Fruit fly (Drosophila melanogaster): Measurements from ENCODE around the gene lectin-33A.

lectin-33A gene

DNA sequence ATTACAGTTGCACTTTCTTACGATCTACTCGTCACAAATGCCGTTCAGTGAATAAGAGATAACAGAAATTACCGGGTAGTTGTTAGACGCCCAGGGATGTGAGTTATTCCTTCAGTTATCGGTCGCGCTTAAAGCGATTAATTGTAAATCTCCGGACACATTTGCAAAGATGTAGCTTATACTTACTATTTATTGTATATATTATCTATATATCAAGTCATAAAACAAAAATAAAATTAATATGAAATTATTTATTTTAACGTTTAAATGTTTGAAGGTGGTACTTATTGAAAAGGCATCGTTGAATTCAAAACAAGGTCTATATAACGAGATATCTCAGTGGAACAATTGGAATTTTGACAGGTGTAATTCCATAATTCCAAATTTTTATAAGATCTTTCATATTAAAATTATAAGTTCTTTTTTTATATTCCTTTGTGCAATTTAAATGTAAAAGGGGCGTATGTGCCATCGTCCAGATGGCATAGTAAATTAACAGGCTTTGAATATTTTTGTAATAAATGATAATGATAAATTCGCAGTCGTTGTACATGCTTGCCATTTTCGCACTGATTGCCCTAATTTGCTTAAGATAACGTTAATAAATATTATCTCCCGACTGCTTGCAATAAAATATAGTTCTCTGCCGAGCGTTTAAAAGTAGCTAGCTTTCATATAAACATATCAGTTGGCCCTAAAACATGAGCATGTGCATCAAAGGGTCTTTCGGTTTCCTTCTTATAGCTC lies at the start of gene lectin-33A, which contains the start of gene aub:
Gene lectin-33A (plus strand): TSS at position 697 of the 747 bp plus-strand sequence.
Gene aub (minus strand): TSS at position 101 of the 747 bp plus-strand sequence.
- TF ChIP-seq dmrt93B (GFP tag; optimal IDR thresholded peaks at IDR 0.05) = no peak
- TF ChIP-seq Hnf4 (GFP tag; optimal IDR thresholded peaks at IDR 0.05) = no peak
- TF ChIP-seq Vsx2 (GFP tag; optimal IDR thresholded peaks at IDR 0.05; ENCODE audit: partially characterized antibody) = no peak
- no peak for TF ChIP-seq pan (optimal IDR thresholded peaks at IDR 0.05)
- no peak for TF ChIP-seq dl (GFP tag; optimal IDR thresholded peaks at IDR 0.05; ENCODE audit: insufficient read depth in 1 of 2, partially characterized antibody in 2 of 2)
- no peak for TF ChIP-seq fru (GFP tag; optimal IDR thresholded peaks at IDR 0.05)
- TF ChIP-seq OdsH (GFP tag; optimal IDR thresholded peaks at IDR 0.05) = no peak
- no peak for TF ChIP-seq Abd-B (GFP tag; optimal IDR thresholded peaks at IDR 0.05)
- TF ChIP-seq jim (GFP tag; optimal IDR thresholded peaks at IDR 0.05) = no peak
- no peak for TF ChIP-seq CG9705 (GFP tag; optimal IDR thresholded peaks at IDR 0.05)
- TF ChIP-seq Dif (GFP tag; optimal IDR thresholded peaks at IDR 0.05; ENCODE audit: partially characterized antibody) = no peak
- no peak for TF ChIP-seq usp (GFP tag; optimal IDR thresholded peaks at IDR 0.05)
- TF ChIP-seq rgr (GFP tag; optimal IDR thresholded peaks at IDR 0.05) = no peak
- TF ChIP-seq sv (GFP tag; optimal IDR thresholded peaks at IDR 0.05) = no peak
- no peak for TF ChIP-seq sage (GFP tag; optimal IDR thresholded peaks at IDR 0.05)
- TF ChIP-seq tai (GFP tag; optimal IDR thresholded peaks at IDR 0.05) = no peak
- TF ChIP-seq br (GFP tag; optimal IDR thresholded peaks at IDR 0.05) = no peak
- TF ChIP-seq Jra (GFP tag; optimal IDR thresholded peaks at IDR 0.05) = no peak

- no peak for TF ChIP-seq h (GFP tag; optimal IDR thresholded peaks at IDR 0.05)
- TF ChIP-seq CrebA (GFP tag; optimal IDR thresholded peaks at IDR 0.05; ENCODE audit: borderline replicate concordance) = no peak
- TF ChIP-seq Rel (GFP tag; optimal IDR thresholded peaks at IDR 0.05) = no peak
- no peak for TF ChIP-seq Rel (tag; optimal IDR thresholded peaks at IDR 0.05)
- no peak for TF ChIP-seq Hr83 (GFP tag; optimal IDR thresholded peaks at IDR 0.05; ENCODE audit: poor library complexity, severe bottlenecking)
- TF ChIP-seq lola (GFP tag; optimal IDR thresholded peaks at IDR 0.05) = no peak
- no peak for TF ChIP-seq HLH106 (tag; optimal IDR thresholded peaks at IDR 0.05)
- TF ChIP-seq sage (GFP tag; optimal IDR thresholded peaks at IDR 0.05) = no peak
- TF ChIP-seq Hnf4 (GFP tag; optimal IDR thresholded peaks at IDR 0.05) = no peak
- no peak for TF ChIP-seq Sp1 (GFP tag; optimal IDR thresholded peaks at IDR 0.05)
- no peak for TF ChIP-seq fru (GFP tag; optimal IDR thresholded peaks at IDR 0.05)
- no peak for TF ChIP-seq ey (GFP tag; optimal IDR thresholded peaks at IDR 0.05)
- no peak for TF ChIP-seq tai (GFP tag; optimal IDR thresholded peaks at IDR 0.05)
- TF ChIP-seq woc (GFP tag; optimal IDR thresholded peaks at IDR 0.05) = no peak
- no peak for TF ChIP-seq br (GFP tag; optimal IDR thresholded peaks at IDR 0.05)
- no peak for TF ChIP-seq sv (GFP tag; optimal IDR thresholded peaks at IDR 0.05)
- TF ChIP-seq Vsx2 (GFP tag; optimal IDR thresholded peaks at IDR 0.05; ENCODE audit: partially characterized antibody) = no peak
- no peak for TF ChIP-seq Myc (optimal IDR thresholded peaks at IDR 0.05)
- no peak for TF ChIP-seq GATAd (GFP tag; optimal IDR thresholded peaks at IDR 0.05)
These were observed 37.9 kb upstream of the lectin-33A start, which contains the start of gene dpr2 for dm6 chr2L:10963979-10964378. Gene dpr2, minus strand, starts transcription at chr2L:10964153.

dm6 chr2L:10964493-10964892 lies 37.4 kb upstream of the lectin-33A start:
- no peak for TF ChIP-seq usp (GFP tag; optimal IDR thresholded peaks at IDR 0.05)
- TF ChIP-seq h (GFP tag; optimal IDR thresholded peaks at IDR 0.05) = no peak
- TF ChIP-seq Myc (optimal IDR thresholded peaks at IDR 0.05) = peak; percentile 66

DNA sequence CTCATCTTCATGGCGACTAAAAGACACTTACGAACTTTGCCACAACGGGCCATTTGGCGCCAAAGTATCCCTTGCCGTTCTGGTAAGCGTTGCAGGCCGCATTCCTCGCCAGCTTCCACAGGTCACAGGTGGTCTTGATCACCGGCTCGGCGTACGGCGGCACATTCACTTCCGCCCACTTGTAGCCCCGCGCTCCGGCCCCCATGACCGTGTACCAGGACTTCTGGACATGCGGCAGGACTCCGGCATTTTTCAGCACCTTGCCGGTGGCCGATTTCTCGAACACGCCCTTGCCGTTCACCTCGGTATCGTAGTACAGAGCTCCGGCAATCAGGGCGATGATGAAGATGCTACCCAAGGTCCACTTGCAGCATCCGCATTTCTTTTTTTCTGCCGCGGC lies 35.9 kb upstream of the lectin-33A start:
- no peak for TF ChIP-seq brk (GFP tag; optimal IDR thresholded peaks at IDR 0.05)
- TF ChIP-seq Hr83 (GFP tag; optimal IDR thresholded peaks at IDR 0.05; ENCODE audit: poor library complexity, severe bottlenecking) = no peak
- TF ChIP-seq Abd-B (GFP tag; optimal IDR thresholded peaks at IDR 0.05) = no peak
- no peak for TF ChIP-seq Dfd (GFP tag; optimal IDR thresholded peaks at IDR 0.05)
- TF ChIP-seq lola (GFP tag; optimal IDR thresholded peaks at IDR 0.05) = no peak
- TF ChIP-seq CG9705 (GFP tag; optimal IDR thresholded peaks at IDR 0.05) = no peak
- TF ChIP-seq dmrt93B (GFP tag; optimal IDR thresholded peaks at IDR 0.05) = no peak
- no peak for TF ChIP-seq CrebA (GFP tag; optimal IDR thresholded peaks at IDR 0.05; ENCODE audit: borderline replicate concordance)
- TF ChIP-seq Jra (GFP tag; optimal IDR thresholded peaks at IDR 0.05) = no peak
- TF ChIP-seq Hnf4 (GFP tag; optimal IDR thresholded peaks at IDR 0.05) = no peak
- TF ChIP-seq ey (GFP tag; optimal IDR thresholded peaks at IDR 0.05) = no peak
- TF ChIP-seq Myc (optimal IDR thresholded peaks at IDR 0.05) = no peak
- TF ChIP-seq psq (GFP tag; optimal IDR thresholded peaks at IDR 0.05) = no peak
- no peak for TF ChIP-seq OdsH (GFP tag; optimal IDR thresholded peaks at IDR 0.05)
- no peak for TF ChIP-seq fru (GFP tag; optimal IDR thresholded peaks at IDR 0.05)
- no peak for TF ChIP-seq GATAd (GFP tag; optimal IDR thresholded peaks at IDR 0.05)
- TF ChIP-seq Hr78 (GFP tag; optimal IDR thresholded peaks at IDR 0.05) = no peak

Measured in whole organism, wandering third instar larva.